Fruit fly (Drosophila melanogaster) whole organism, embryonic: ENCODE data around the gene sick.

ENCODE experiments used
- Asciz ChIP-seq: fragments of 200-800 bp; sonication (Bioruptor generic); optimal IDR thresholded peaks from 2 replicates; lab custom pipeline; 2017; ENCODE audit warnings: missing biosample characterization, mild to moderate bottlenecking, missing genetic modification characterization, missing genetic modification reagents
- CG10979 ChIP-seq: fragments of 200-800 bp; sonication (Bioruptor generic); optimal IDR thresholded peaks from 2 replicates; lab custom pipeline; 2018; ENCODE audit warnings: missing biosample characterization, mild to moderate bottlenecking, missing genetic modification characterization, moderate library complexity
- CG11247 ChIP-seq: fragments of 200-800 bp; sonication (Bioruptor generic); IDR thresholded peaks from 2 replicates; pipeline ENCODE4 v1.3.6; 2022; ENCODE audit warnings: missing biosample characterization, missing genetic modification characterization
- CG12155 ChIP-seq: fragments of 200-800 bp; sonication (Bioruptor generic); optimal IDR thresholded peaks from 3 replicates; lab custom pipeline; 2016; ENCODE audit warnings: missing biosample characterization, missing genetic modification characterization
- CG12236 ChIP-seq: fragments of 200-800 bp; sonication (Bioruptor generic); optimal IDR thresholded peaks from 2 replicates; lab custom pipeline; 2016; ENCODE audit warnings: missing biosample characterization, missing genetic modification characterization
- CG14860 ChIP-seq: fragments of 200-800 bp; sonication (Bioruptor generic); IDR thresholded peaks from 3 replicates; pipeline ENCODE4 v1.3.6; 2022; ENCODE audit warnings: missing biosample characterization, missing genetic modification characterization; ENCODE audit not compliant: partially characterized antibody
- CG1647 ChIP-seq: fragments of 200-800 bp; sonication (Bioruptor generic); optimal IDR thresholded peaks from 3 replicates; lab custom pipeline; 2016; ENCODE audit warnings: missing biosample characterization, missing genetic modification characterization
- CG2116 ChIP-seq: fragments of 200-800 bp; sonication (Bioruptor generic); optimal IDR thresholded peaks from 3 replicates; lab custom pipeline; 2018; ENCODE audit warnings: missing biosample characterization, mild to moderate bottlenecking, missing genetic modification characterization
- CG2202 ChIP-seq: fragments of 200-800 bp; sonication (Bioruptor generic); optimal IDR thresholded peaks from 2 replicates; lab custom pipeline; 2018; ENCODE audit warnings: missing biosample characterization, mild to moderate bottlenecking, missing genetic modification characterization
- CG2712 ChIP-seq: fragments of 200-800 bp; optimal IDR thresholded peaks from 3 replicates; lab custom pipeline; 2019; ENCODE audit warnings: missing biosample characterization, mild to moderate bottlenecking, missing genetic modification characterization, moderate library complexity
- CG2889 ChIP-seq: fragments of 200-800 bp; sonication (Bioruptor generic); IDR thresholded peaks from 3 replicates; pipeline ENCODE4 v1.3.6; 2022; ENCODE audit warnings: missing biosample characterization, missing genetic modification characterization
- CG30403 ChIP-seq: fragments of 200-800 bp; sonication (Bioruptor generic); optimal IDR thresholded peaks from 3 replicates; lab custom pipeline; 2016; ENCODE audit warnings: missing biosample characterization, missing genetic modification characterization
- CG33557 ChIP-seq: fragments of 200-800 bp; sonication (Bioruptor generic); optimal IDR thresholded peaks from 2 replicates; lab custom pipeline; 2019; ENCODE audit warnings: missing biosample characterization, mild to moderate bottlenecking, missing genetic modification characterization, moderate library complexity
- CG34224 ChIP-seq: fragments of 200-800 bp; sonication (Bioruptor generic); IDR thresholded peaks from 3 replicates; pipeline ENCODE4 v1.3.6; 2022; ENCODE audit warnings: missing biosample characterization, missing genetic modification characterization; ENCODE audit not compliant: partially characterized antibody
- CG7987 ChIP-seq: fragments of 200-800 bp; sonication (Bioruptor generic); optimal IDR thresholded peaks from 2 replicates; lab custom pipeline; 2018; ENCODE audit warnings: missing biosample characterization, mild to moderate bottlenecking, missing genetic modification characterization, moderate library complexity
- CG8359 ChIP-seq: fragments of 200-800 bp; sonication (Bioruptor generic); optimal IDR thresholded peaks from 2 replicates; lab custom pipeline; 2017; ENCODE audit warnings: missing biosample characterization, mild to moderate bottlenecking, missing genetic modification characterization, borderline replicate concordance
- CG8944 ChIP-seq: fragments of 200-800 bp; sonication (Bioruptor generic); optimal IDR thresholded peaks from 3 replicates; lab custom pipeline; 2016; ENCODE audit warnings: missing biosample characterization, missing genetic modification characterization
- CG9609 ChIP-seq: fragments of 200-800 bp; sonication (Bioruptor generic); optimal IDR thresholded peaks from 3 replicates; lab custom pipeline; 2016; ENCODE audit warnings: missing biosample characterization, missing genetic modification characterization
- Drgx ChIP-seq: fragments of 200-800 bp; sonication (Bioruptor generic); IDR thresholded peaks from 2 replicates; pipeline ENCODE4 v1.3.6; 2022; ENCODE audit warnings: missing biosample characterization, missing genetic modification characterization
- H2.0 ChIP-seq: fragments of 200-800 bp; sonication (Bioruptor generic); IDR thresholded peaks from 2 replicates; pipeline ENCODE4 v1.3.6; 2022; ENCODE audit warnings: missing biosample characterization, missing genetic modification characterization
- HLH3B ChIP-seq: fragments of 200-800 bp; sonication (Bioruptor generic); IDR thresholded peaks from 2 replicates; pipeline ENCODE4 v1.3.6; 2022; ENCODE audit warnings: missing biosample characterization, missing genetic modification characterization
- Lhr ChIP-seq: fragments of 200-800 bp; sonication (Bioruptor generic); optimal IDR thresholded peaks from 3 replicates; lab custom pipeline; 2017; ENCODE audit warnings: mild to moderate bottlenecking, missing biosample characterization, missing genetic modification reagents, missing genetic modification characterization
- Lpt ChIP-seq: fragments of >200 bp; optimal IDR thresholded peaks from 2 replicates; lab custom pipeline; 2018; ENCODE audit warnings: missing biosample characterization, missing genetic modification characterization
- MBD-R2 ChIP-seq: fragments of 200-800 bp; sonication (Bioruptor generic); IDR thresholded peaks from 2 replicates; pipeline ENCODE4 v1.3.6; 2022; ENCODE audit warnings: missing biosample characterization, missing genetic modification characterization
- Nf-YA ChIP-seq: fragments of 200-800 bp; sonication (Bioruptor generic); IDR thresholded peaks from 2 replicates; pipeline ENCODE4 v1.3.6; 2022; ENCODE audit warnings: missing biosample characterization, missing genetic modification characterization
- Nf-YB ChIP-seq: fragments of 200-800 bp; sonication (Bioruptor generic); optimal IDR thresholded peaks from 3 replicates; lab custom pipeline; 2019; ENCODE audit warnings: missing biosample characterization, mild to moderate bottlenecking, missing genetic modification characterization, moderate library complexity
- Ptx1 ChIP-seq: fragments of 200-800 bp; sonication (Bioruptor generic); IDR thresholded peaks from 2 replicates; pipeline ENCODE4 v1.3.6; 2022; ENCODE audit warnings: missing biosample characterization, missing genetic modification characterization
- Six4 ChIP-seq: fragments of 200-800 bp; sonication (Bioruptor generic); optimal IDR thresholded peaks from 2 replicates; lab custom pipeline; 2016; ENCODE audit warnings: missing biosample characterization, missing genetic modification characterization
- Spps ChIP-seq: fragments of 200-800 bp; sonication (Bioruptor generic); optimal IDR thresholded peaks from 2 replicates; lab custom pipeline; 2018; ENCODE audit warnings: missing biosample characterization, mild to moderate bottlenecking, missing genetic modification characterization
- abd-A ChIP-seq: fragments of 200-800 bp; sonication (Bioruptor generic); optimal IDR thresholded peaks from 3 replicates; lab custom pipeline; 2019; ENCODE audit warnings: missing biosample characterization, mild to moderate bottlenecking, missing genetic modification characterization, moderate library complexity
- amos ChIP-seq: fragments of 200-800 bp; sonication (Bioruptor generic); IDR thresholded peaks from 2 replicates; pipeline ENCODE4 v1.3.6; 2022; ENCODE audit warnings: missing biosample characterization, missing genetic modification characterization; ENCODE audit not compliant: partially characterized antibody
- cas ChIP-seq: fragments of 200-800 bp; sonication (Bioruptor generic); IDR thresholded peaks from 2 replicates; pipeline ENCODE4 v1.3.6; 2022; ENCODE audit warnings: missing biosample characterization, missing genetic modification characterization
- chinmo ChIP-seq: fragments of 200-800 bp; sonication (Bioruptor generic); IDR thresholded peaks from 4 replicates; pipeline ENCODE4 v1.3.6; 2022; ENCODE audit warnings: missing biosample characterization, missing genetic modification characterization; ENCODE audit not compliant: partially characterized antibody
- crp ChIP-seq, 2 experiments: fragments of 200-800 bp; sonication (Bioruptor generic); optimal IDR thresholded peaks; 2 replicates in 1 of 2; 3 replicates in 1 of 2; lab custom pipeline; 2017; ENCODE audit warnings: missing biosample characterization in 2 of 2, missing genetic modification characterization in 2 of 2, mild to moderate bottlenecking in 1 of 2, moderate library complexity in 1 of 2
- ems ChIP-seq: fragments of 200-800 bp; sonication (Bioruptor generic); optimal IDR thresholded peaks from 3 replicates; lab custom pipeline; 2016; ENCODE audit warnings: missing biosample characterization, missing genetic modification characterization
- gem ChIP-seq: fragments of 200-800 bp; sonication (Bioruptor generic); optimal IDR thresholded peaks from 2 replicates; lab custom pipeline; 2019; ENCODE audit warnings: missing biosample characterization, mild to moderate bottlenecking, missing genetic modification characterization, moderate library complexity
- ham ChIP-seq: fragments of 200-800 bp; sonication (Bioruptor generic); IDR thresholded peaks from 2 replicates; pipeline ENCODE4 v1.3.6; 2022; ENCODE audit warnings: missing biosample characterization, missing genetic modification characterization
- ind ChIP-seq: fragments of 200-800 bp; sonication (Bioruptor generic); optimal IDR thresholded peaks from 3 replicates; lab custom pipeline; 2016; ENCODE audit warnings: missing biosample characterization, missing genetic modification characterization
- inv ChIP-seq: fragments of 200-800 bp; sonication (Bioruptor generic); IDR thresholded peaks from 2 replicates; pipeline ENCODE4 v1.3.6; 2022; ENCODE audit warnings: missing biosample characterization, missing genetic modification characterization; ENCODE audit not compliant: partially characterized antibody
- lab ChIP-seq: fragments of 200-800 bp; sonication (Bioruptor generic); optimal IDR thresholded peaks from 3 replicates; lab custom pipeline; 2017; ENCODE audit warnings: missing biosample characterization, missing genetic modification characterization, mild to moderate bottlenecking, moderate library complexity, missing genetic modification reagents
- nerfin-1 ChIP-seq: fragments of 200-800 bp; sonication (Bioruptor generic); optimal IDR thresholded peaks from 3 replicates; lab custom pipeline; 2019; ENCODE audit warnings: missing biosample characterization, mild to moderate bottlenecking, missing genetic modification characterization, moderate library complexity
- pan ChIP-seq, 4 experiments: fragments of >200 bp in 3 of 4; fragments of 200-800 bp in 1 of 4; sonication (Bioruptor generic) in 1 of 4; optimal IDR thresholded peaks in 3 of 4; IDR thresholded peaks in 1 of 4; 2 replicates each; pipeline versions ENCODE4 v1.3.6 to Lab custom; 2017 to 2022; ENCODE audit warnings: missing biosample characterization in 2 of 4, missing genetic modification characterization in 2 of 4, mixed read lengths in 1 of 4
- pho ChIP-seq: fragments of 200-800 bp; sonication (Bioruptor generic); optimal IDR thresholded peaks from 2 replicates; lab custom pipeline; 2016; ENCODE audit warnings: missing biosample characterization, missing genetic modification characterization
- rib ChIP-seq: fragments of 200-800 bp; sonication (Bioruptor generic); IDR thresholded peaks from 2 replicates; pipeline ENCODE4 v1.3.6; 2022; ENCODE audit warnings: missing biosample characterization, missing genetic modification characterization
- schlank ChIP-seq: fragments of 200-800 bp; sonication (Bioruptor generic); optimal IDR thresholded peaks from 2 replicates; lab custom pipeline; 2018; ENCODE audit warnings: missing biosample characterization, mild to moderate bottlenecking, missing genetic modification characterization
- sens-2 ChIP-seq: fragments of 200-800 bp; sonication (Bioruptor generic); IDR thresholded peaks from 2 replicates; pipeline ENCODE4 v1.3.6; 2022; ENCODE audit warnings: missing biosample characterization, missing genetic modification characterization
- stc ChIP-seq: fragments of 200-800 bp; sonication (Bioruptor generic); IDR thresholded peaks from 2 replicates; pipeline ENCODE4 v1.3.6; 2022; ENCODE audit warnings: missing biosample characterization, missing genetic modification characterization
- tgo ChIP-seq: fragments of 200-800 bp; sonication (Bioruptor generic); IDR thresholded peaks from 3 replicates; pipeline ENCODE4 v1.3.6; 2022; ENCODE audit warnings: missing biosample characterization, missing genetic modification characterization
- wdn ChIP-seq: fragments of 200-800 bp; sonication (Bioruptor generic); IDR thresholded peaks from 2 replicates; pipeline ENCODE4 v1.3.6; 2022; ENCODE audit warnings: missing biosample characterization, missing genetic modification characterization
- yki ChIP-seq: fragments of >200 bp; optimal IDR thresholded peaks from 3 replicates; lab custom pipeline; 2018

sick gene

DNA sequence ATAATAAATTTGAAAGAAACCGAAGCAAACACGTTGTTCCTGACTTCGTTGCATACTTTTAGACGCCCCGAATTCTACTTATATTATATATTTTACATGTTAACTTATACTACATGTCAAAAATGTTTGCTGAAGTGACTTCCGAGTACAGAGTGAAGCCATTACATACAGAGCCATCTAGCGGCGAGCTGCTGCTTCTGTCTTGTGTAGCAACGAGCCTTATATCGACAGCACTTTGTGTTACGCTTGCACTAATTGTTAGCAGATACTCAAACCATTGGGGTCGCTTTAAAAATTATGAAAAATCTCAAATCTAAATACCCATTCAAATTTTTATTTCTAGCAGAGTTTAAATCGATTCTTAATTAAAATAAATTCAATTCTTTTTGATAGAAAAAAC, 91.3 kb downstream of the sick start (continued):
- TF ChIP-seq wdn (GFP tag; lab: Robert Waterston, UW), result 0 out of 2 replicates have a peak, but pooled peaks have one; percentile 6
- TF ChIP-seq Lhr (GFP tag; lab: Kevin White, UChicago), result peak; percentile 96
- peak; percentile 78 for TF ChIP-seq Lpt
- TF ChIP-seq chinmo (GFP tag; lab: Robert Waterston, UW), result no peak
- peak; percentile 63 for TF ChIP-seq ems (GFP tag; lab: Kevin White, UChicago)
- peak; percentile 41 for TF ChIP-seq CG2202
- peak; percentile 25 for TF ChIP-seq CG33557
- peak; percentile 66 for TF ChIP-seq H2.0 (GFP tag; lab: Robert Waterston, UW)
- peak; percentile 21 for TF ChIP-seq CG12236 (GFP tag; lab: Kevin White, UChicago)
- TF ChIP-seq HLH3B (GFP tag; lab: Robert Waterston, UW), result peak; percentile 67
- no peak; the same call in 1 of the 2 replicates for TF ChIP-seq cas (GFP tag; lab: Robert Waterston, UW)
- TF ChIP-seq CG30403, result peak; percentile 67
- TF ChIP-seq yki (lab: Kevin White, UChicago), result no peak
- peak; percentile 72 for TF ChIP-seq gem (tag; lab: Kevin White, UChicago)
- no peak for TF ChIP-seq Drgx (GFP tag; lab: Robert Waterston, UW)
- TF ChIP-seq CG2889 (GFP tag; lab: Robert Waterston, UW), result no peak
- TF ChIP-seq crp (GFP tag; optimal IDR thresholded peaks at IDR 0.05; lab: Kevin White, UChicago), result peak in 1 of 2 experiments; percentile 20
- no peak for TF ChIP-seq rib (GFP tag; lab: Robert Waterston, UW)
- TF ChIP-seq CG8944 (GFP tag; lab: Kevin White, UChicago), result peak; percentile 54
- TF ChIP-seq CG9609 (GFP tag; lab: Kevin White, UChicago), result peak; percentile 65
- peak; percentile 41; the same call in 1 of the 2 replicates for TF ChIP-seq ham (GFP tag; lab: Robert Waterston, UW)
- TF ChIP-seq stc (GFP tag; lab: Robert Waterston, UW), result peak; percentile 49; the same call in 1 of the 2 replicates
- peak; percentile 73 for TF ChIP-seq ind (GFP tag; lab: Kevin White, UChicago)
- no peak for TF ChIP-seq pan (optimal IDR thresholded peaks at IDR 0.05; lab: Kevin White, UChicago)
- TF ChIP-seq pan (GFP tag; optimal IDR thresholded peaks at IDR 0.05 in 1 of 2, IDR thresholded peaks at IDR 0.05 in 1 of 2), result peak in 1 of 2 experiments; percentile 61
- peak; percentile 6 for TF ChIP-seq nerfin-1 (tag; lab: Kevin White, UChicago)
- TF ChIP-seq Nf-YA (GFP tag; lab: Robert Waterston, UW), result peak; percentile 14; the same call in 1 of the 2 replicates
- TF ChIP-seq CG2712, result peak; percentile 84
- TF ChIP-seq tgo (GFP tag; lab: Robert Waterston, UW), result peak; percentile 52
- TF ChIP-seq abd-A (tag; lab: Kevin White, UChicago), result peak; percentile 75
- no peak for TF ChIP-seq CG8359 (GFP tag; lab: Kevin White, UChicago)
- peak; percentile 59 for TF ChIP-seq pho
- TF ChIP-seq Asciz (GFP tag; lab: Kevin White, UChicago), result no peak
- TF ChIP-seq CG2116 (GFP tag; lab: Kevin White, UChicago), result peak; percentile 30
- peak; percentile 37; the same call in 1 of the 2 replicates for TF ChIP-seq MBD-R2 (GFP tag; lab: Robert Waterston, UW)
- no peak for TF ChIP-seq CG14860
- peak; percentile 80 for TF ChIP-seq CG7987 (GFP tag; lab: Kevin White, UChicago)
- no peak; the same call in 1 of the 2 replicates for TF ChIP-seq sens-2 (GFP tag; lab: Robert Waterston, UW)
- no peak for TF ChIP-seq inv (GFP tag; lab: Robert Waterston, UW)
- peak; percentile 71 for TF ChIP-seq CG10979 (tag; lab: Kevin White, UChicago)
- no peak for TF ChIP-seq schlank (tag; lab: Kevin White, UChicago)
- peak; percentile 70 for TF ChIP-seq amos (GFP tag; lab: Robert Waterston, UW)
- TF ChIP-seq Ptx1 (GFP tag; lab: Robert Waterston, UW), result peak; percentile 72
- peak; percentile 10 for TF ChIP-seq Six4 (GFP tag; lab: Kevin White, UChicago)
- no peak for TF ChIP-seq Nf-YB (GFP tag; lab: Kevin White, UChicago)
- no peak for TF ChIP-seq CG34224 (GFP tag; lab: Robert Waterston, UW)
- peak; percentile 35 for TF ChIP-seq Spps (tag; lab: Kevin White, UChicago)
- TF ChIP-seq CG1647 (GFP tag; lab: Kevin White, UChicago), result peak; percentile 56
- peak; percentile 79 for TF ChIP-seq lab (GFP tag; lab: Kevin White, UChicago)
- TF ChIP-seq CG12155 (GFP tag; lab: Kevin White, UChicago), result peak; percentile 49
- peak; percentile 75 for TF ChIP-seq CG11247 (GFP tag; lab: Robert Waterston, UW)
